Worm (Caenorhabditis elegans): ENCODE data around the gene R03D7.8.

The R03D7.8 gene

DNA sequence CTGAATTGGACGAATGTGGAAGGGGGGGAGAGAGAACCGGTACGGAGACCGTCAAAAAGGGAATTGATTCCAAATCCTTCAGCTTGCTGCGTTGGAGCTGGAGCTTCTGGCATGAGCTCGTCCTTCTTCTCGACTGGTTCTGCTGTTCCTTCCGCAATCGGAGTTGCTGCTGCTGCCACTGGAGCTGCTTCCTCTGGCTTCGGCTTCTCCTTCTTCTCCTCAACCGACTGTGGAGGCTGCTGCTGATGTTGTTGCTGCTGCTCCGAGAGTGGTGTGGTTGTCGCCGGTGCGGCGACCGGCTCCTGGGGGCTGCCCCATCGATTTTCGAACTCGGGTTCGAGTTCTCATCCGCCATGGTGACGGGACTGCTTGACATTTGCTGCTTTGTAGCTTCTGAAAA is 21.9 kb downstream of the R03D7.8 start, which contains the start of gene R03D7.2:
TSS of gene R03D7.2 (minus strand) at position 399 of the 400 bp plus-strand sequence.
- TF ChIP-seq zfh-2 (GFP tag; conservative IDR thresholded peaks at IDR 0.05) (peak; percentile 92), dpl-1 (GFP tag; optimal IDR thresholded peaks at IDR 0.05) (no peak), cebp-2 (GFP tag; IDR thresholded peaks at IDR 0.05) (0 out of 2 replicates have a peak, but pooled peaks have one; percentile 48), F57A8.1 (GFP tag; optimal IDR thresholded peaks at IDR 0.05) (no peak), Y56A3A.18 (GFP tag; IDR thresholded peaks at IDR 0.05) (no peak), fkh-3 (tag; optimal IDR thresholded peaks at IDR 0.05) (no peak), atf-7 (tag; optimal IDR thresholded peaks at IDR 0.05) (no peak), Y95B8A.8 (GFP tag; IDR thresholded peaks at IDR 0.05) (0 out of 2 replicates have a peak, but pooled peaks have one; percentile 3), madf-3 (GFP tag; IDR thresholded peaks at IDR 0.05) (no peak), ztf-6 (GFP tag; IDR thresholded peaks at IDR 0.05) (no peak), tbx-9 (tag; optimal IDR thresholded peaks at IDR 0.05; ENCODE audit: borderline replicate concordance) (no peak), egrh-3 (GFP tag; IDR thresholded peaks at IDR 0.05) (peak; percentile 95), Y53F4B.3 (GFP tag; IDR thresholded peaks at IDR 0.05) (0 out of 2 replicates have a peak, but pooled peaks have one; percentile 1), hmg-1.2 (GFP tag; IDR thresholded peaks at IDR 0.05) (0 out of 2 replicates have a peak, but pooled peaks have one; percentile 3), mes-4 (tag; optimal IDR thresholded peaks at IDR 0.05) (no peak)

DNA sequence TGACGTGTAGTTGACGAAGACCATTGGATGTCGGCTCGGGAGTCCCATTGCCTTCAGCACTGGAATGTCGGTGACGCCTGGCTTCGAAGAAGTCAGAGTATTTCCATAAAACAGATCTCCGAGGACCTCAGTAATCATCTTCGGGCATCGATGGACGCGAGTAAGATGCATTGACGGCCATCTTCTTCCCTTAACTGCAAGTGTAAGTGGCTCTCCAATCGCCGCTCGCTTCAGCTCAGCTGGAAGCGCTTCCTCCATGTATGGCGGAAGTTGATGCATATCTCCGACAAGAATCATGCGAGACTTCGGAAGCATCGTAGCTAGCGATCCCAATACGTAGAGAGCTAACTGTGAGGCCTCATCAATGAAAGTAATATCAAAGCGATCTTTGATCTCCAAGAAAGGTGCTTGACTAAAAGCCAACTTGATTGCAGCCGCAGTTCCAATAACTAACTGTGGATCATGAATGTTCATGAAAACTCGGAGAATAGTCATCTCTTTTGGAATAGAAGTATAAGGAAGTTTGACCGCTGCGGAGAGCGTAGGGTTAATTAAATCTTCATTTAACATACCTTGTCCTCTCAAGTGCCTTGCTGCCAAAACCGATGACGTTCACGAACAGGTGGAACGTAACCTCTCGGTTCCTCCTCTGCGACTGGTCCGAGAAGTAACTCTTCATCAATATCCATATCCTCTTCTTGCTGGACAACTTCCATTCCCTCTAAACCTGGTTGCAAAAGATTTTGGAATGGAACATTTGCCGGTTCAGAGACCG is 22.6 kb downstream of the R03D7.8 start:
- TF ChIP-seq ZK185.1 (tag; optimal IDR thresholded peaks at IDR 0.05; ENCODE audit: poor library complexity, severe bottlenecking) = peak; percentile 1
- TF ChIP-seq xnd-1 (tag; optimal IDR thresholded peaks at IDR 0.05) = peak; percentile 50
- peak; percentile 19 for TF ChIP-seq Y79H2A.3 (GFP tag; conservative IDR thresholded peaks at IDR 0.05)
- TF ChIP-seq somi-1 (GFP tag; optimal IDR thresholded peaks at IDR 0.05) = no peak
- peak; percentile 49; the same call in 1 of the 2 replicates for TF ChIP-seq ekl-4 (GFP tag; IDR thresholded peaks at IDR 0.05)
- TF ChIP-seq nhr-120 (GFP tag; IDR thresholded peaks at IDR 0.05) = no peak
- TF ChIP-seq ceh-58 (GFP tag; IDR thresholded peaks at IDR 0.05) = peak; percentile 2; the same call in 1 of the 2 replicates
- TF ChIP-seq Y53G8AR.9 (GFP tag; conservative IDR thresholded peaks at IDR 0.05) = peak; percentile 68
- TF ChIP-seq snpc-4 (GFP tag; optimal IDR thresholded peaks at IDR 0.05) = no peak
- TF ChIP-seq snpc-4 (tag; optimal IDR thresholded peaks at IDR 0.05) = no peak
- TF ChIP-seq madf-8 (GFP tag; conservative IDR thresholded peaks at IDR 0.05) = 0 out of 2 replicates have a peak, but pooled peaks have one; percentile 3
- TF ChIP-seq pbrm-1 (GFP tag; IDR thresholded peaks at IDR 0.05) = peak; percentile 74; the same call in 1 of the 2 replicates
- no peak for TF ChIP-seq lir-1 (GFP tag; conservative IDR thresholded peaks at IDR 0.05)
- TF ChIP-seq lin-26 (GFP tag; IDR thresholded peaks at IDR 0.05) = peak; percentile 65; the same call in 1 of the 2 replicates
- TF ChIP-seq hrde-1 (tag; optimal IDR thresholded peaks at IDR 0.05; ENCODE audit: borderline replicate concordance) = no peak
- 0 out of 2 replicates have a peak, but pooled peaks have one; percentile 3 for TF ChIP-seq Y95B8A.8 (GFP tag; IDR thresholded peaks at IDR 0.05)
- TF ChIP-seq zim-3 (tag; optimal IDR thresholded peaks at IDR 0.05) = no peak
- TF ChIP-seq egl-18 (GFP tag; IDR thresholded peaks at IDR 0.05) = peak; percentile 27; the same call in 1 of the 2 replicates
- no peak for TF ChIP-seq ztf-25 (GFP tag; IDR thresholded peaks at IDR 0.05)
- peak; percentile 3 for TF ChIP-seq F52B5.7 (tag; optimal IDR thresholded peaks at IDR 0.05)
- no peak for TF ChIP-seq T26A5.8 (tag; optimal IDR thresholded peaks at IDR 0.05)
- TF ChIP-seq mxl-1 (tag; optimal IDR thresholded peaks at IDR 0.05) = no peak
- no peak for TF ChIP-seq lsy-27 (tag; optimal IDR thresholded peaks at IDR 0.05; ENCODE audit: borderline replicate concordance, insufficient read depth)
- 0 out of 2 replicates have a peak, but pooled peaks have one; percentile 9 for TF ChIP-seq Y53F4B.3 (GFP tag; IDR thresholded peaks at IDR 0.05)
- TF ChIP-seq lin-54 (GFP tag; optimal IDR thresholded peaks at IDR 0.05) = peak; percentile 22
- TF ChIP-seq hmg-1.2 (GFP tag; IDR thresholded peaks at IDR 0.05) = 0 out of 2 replicates have a peak, but pooled peaks have one; percentile 3
- no peak for TF ChIP-seq bed-1 (GFP tag; IDR thresholded peaks at IDR 0.05)
- TF ChIP-seq attf-6 (GFP tag; IDR thresholded peaks at IDR 0.05) = peak; percentile 71
- peak; percentile 54 for TF ChIP-seq B0336.3 (GFP tag; IDR thresholded peaks at IDR 0.05)
- TF ChIP-seq lin-35 (GFP tag; optimal IDR thresholded peaks at IDR 0.05) = no peak
- no peak for TF ChIP-seq ztf-28 (GFP tag; IDR thresholded peaks at IDR 0.05)
- TF ChIP-seq mel-28 (tag; optimal IDR thresholded peaks at IDR 0.05; ENCODE audit: borderline replicate concordance) = no peak
- peak; percentile 26 for TF ChIP-seq lsl-1 (GFP tag; optimal IDR thresholded peaks at IDR 0.05)

All from whole organism, young adult.